Fruit fly (Drosophila melanogaster) whole organism, embryonic: ENCODE data around the gene unc-119.

Experiments used
- Bdp1 ChIP-seq: fragments of 200-800 bp; sonication (Bioruptor generic); optimal IDR thresholded peaks from 3 replicates; lab custom pipeline; 2016; ENCODE audit warnings: missing biosample characterization, missing genetic modification characterization
- CG10209 ChIP-seq: fragments of 200-800 bp; sonication (Bioruptor generic); optimal IDR thresholded peaks from 3 replicates; lab custom pipeline; 2017; ENCODE audit warnings: missing biosample characterization, mild to moderate bottlenecking, missing genetic modification characterization, missing genetic modification reagents
- CG6854 ChIP-seq: fragments of 200-800 bp; sonication (Bioruptor generic); optimal IDR thresholded peaks from 3 replicates; lab custom pipeline; 2017; ENCODE audit warnings: missing biosample characterization, mild to moderate bottlenecking, missing genetic modification characterization
- CG8281 ChIP-seq: fragments of 200-800 bp; sonication (Bioruptor generic); optimal IDR thresholded peaks from 2 replicates; lab custom pipeline; 2018; ENCODE audit warnings: missing biosample characterization, mild to moderate bottlenecking, missing genetic modification characterization, moderate library complexity
- Dp ChIP-seq: fragments of 200-800 bp; sonication (Bioruptor generic); optimal IDR thresholded peaks from 2 replicates; lab custom pipeline; 2018; ENCODE audit warnings: missing biosample characterization, mild to moderate bottlenecking, missing genetic modification characterization, moderate library complexity
- HLH4C ChIP-seq: fragments of 200-800 bp; sonication (Bioruptor generic); IDR thresholded peaks from 3 replicates; pipeline ENCODE4 v1.3.6; 2022; ENCODE audit warnings: missing biosample characterization, missing genetic modification characterization; ENCODE audit not compliant: partially characterized antibody
- chinmo ChIP-seq: fragments of 200-800 bp; sonication (Bioruptor generic); IDR thresholded peaks from 4 replicates; pipeline ENCODE4 v1.3.6; 2022; ENCODE audit warnings: missing biosample characterization, missing genetic modification characterization; ENCODE audit not compliant: partially characterized antibody
- chn ChIP-seq: fragments of 200-800 bp; sonication (Bioruptor generic); optimal IDR thresholded peaks from 2 replicates; lab custom pipeline; 2016; ENCODE audit warnings: missing biosample characterization, missing genetic modification characterization
- fd3F ChIP-seq: fragments of 200-800 bp; sonication (Bioruptor generic); optimal IDR thresholded peaks from 2 replicates; lab custom pipeline; 2018; ENCODE audit warnings: missing biosample characterization, mild to moderate bottlenecking, missing genetic modification characterization, moderate library complexity
- pfk ChIP-seq: fragments of 200-800 bp; sonication (Bioruptor generic); optimal IDR thresholded peaks from 2 replicates; lab custom pipeline; 2018; ENCODE audit warnings: missing biosample characterization, mild to moderate bottlenecking, missing genetic modification characterization, moderate library complexity
- pum ChIP-seq: fragments of 200-800 bp; sonication (Bioruptor generic); optimal IDR thresholded peaks from 2 replicates; lab custom pipeline; 2016; ENCODE audit warnings: missing biosample characterization, missing genetic modification characterization
- tgo ChIP-seq: fragments of 200-800 bp; sonication (Bioruptor generic); IDR thresholded peaks from 3 replicates; pipeline ENCODE4 v1.3.6; 2022; ENCODE audit warnings: missing biosample characterization, missing genetic modification characterization
- tio ChIP-seq: fragments of 200-800 bp; sonication (Bioruptor generic); optimal IDR thresholded peaks from 2 replicates; lab custom pipeline; 2017; ENCODE audit warnings: missing biosample characterization, missing genetic modification characterization, inconsistent platforms

DNA sequence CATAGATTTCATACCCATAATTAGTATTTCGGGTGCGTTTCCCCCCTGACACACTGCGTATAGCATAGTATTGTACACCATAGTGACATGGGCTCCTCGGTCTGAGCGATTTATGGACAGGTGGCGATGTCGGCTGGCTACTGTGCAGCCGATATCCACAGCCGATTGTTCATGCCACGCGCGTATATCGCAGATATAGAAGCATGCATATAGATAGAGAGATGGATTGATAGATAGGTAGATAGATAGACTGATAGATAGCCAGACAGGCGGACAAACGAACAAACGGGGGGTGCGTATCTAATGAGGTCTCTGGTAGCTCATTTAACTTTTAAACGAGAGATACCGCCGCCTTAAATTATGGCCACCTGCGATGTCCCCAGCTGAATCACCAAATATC, 4.9 kb upstream of the unc-119 start:
- TF ChIP-seq pfk (GFP tag; lab: Kevin White, UChicago): no peak
- no peak for TF ChIP-seq Bdp1
- TF ChIP-seq fd3F (GFP tag; lab: Kevin White, UChicago): no peak
- TF ChIP-seq pum: no peak
- no peak for TF ChIP-seq tio (GFP tag; lab: Kevin White, UChicago)
- no peak for TF ChIP-seq tgo
- no peak for TF ChIP-seq CG6854 (GFP tag; lab: Kevin White, UChicago)
- TF ChIP-seq Dp (GFP tag; lab: Kevin White, UChicago): no peak
- TF ChIP-seq chn: no peak
- TF ChIP-seq chinmo (GFP tag; lab: Robert Waterston, UW): no peak
- no peak for TF ChIP-seq CG10209
- no peak for TF ChIP-seq HLH4C (GFP tag; lab: Robert Waterston, UW)
- no peak for TF ChIP-seq CG8281 (tag; lab: Kevin White, UChicago)
